Worm (Caenorhabditis elegans) whole organism, L4 larva: Measurements from ENCODE around the gene twk-13.

Experiments
- ZK546.5 ChIP-seq, 2 experiments: sonication (generic microtip); optimal IDR thresholded peaks; 2 replicates each; lab custom pipeline; 2017; ENCODE audit warnings: missing biosample characterization in 2 of 2, missing genetic modification characterization in 2 of 2
- ama-1 ChIP-seq: fragments of 150-350 bp; optimal IDR thresholded peaks from 2 replicates; lab custom pipeline; 2014; ENCODE audit warnings: inconsistent platforms, mixed read lengths
- arid-1 ChIP-seq: fragments of 200-800 bp; sonication (Bioruptor generic); conservative IDR thresholded peaks from 2 replicates; pipeline ENCODE4 v1.3.6; 2022; ENCODE audit warnings: missing genetic modification reagents, missing genetic modification characterization, missing compliant biosample characterization
- ctbp-1 ChIP-seq: fragments of 200-800 bp; sonication (Bioruptor generic); IDR thresholded peaks from 2 replicates; pipeline ENCODE4 v1.3.6; 2022; ENCODE audit warnings: missing genetic modification reagents, missing genetic modification characterization, missing compliant biosample characterization
- daf-19 ChIP-seq: fragments of 200-800 bp; sonication (Bioruptor generic); conservative IDR thresholded peaks from 2 replicates; pipeline ENCODE4 v1.3.6; 2022; ENCODE audit warnings: missing genetic modification characterization, missing compliant biosample characterization
- fos-1 ChIP-seq: fragments of 150-350 bp; optimal IDR thresholded peaks from 2 replicates; lab custom pipeline; 2014; ENCODE audit warnings: missing biosample characterization, missing genetic modification characterization
- jun-1 ChIP-seq: fragments of 150-350 bp; optimal IDR thresholded peaks from 2 replicates; lab custom pipeline; 2014; ENCODE audit warnings: missing biosample characterization, missing genetic modification reagents, missing genetic modification characterization
- lin-39 ChIP-seq: fragments of 150-350 bp; optimal IDR thresholded peaks from 2 replicates; lab custom pipeline; 2014; ENCODE audit warnings: missing biosample characterization, missing genetic modification reagents, missing genetic modification characterization
- mdl-1 ChIP-seq, 2 experiments: fragments of 150-350 bp in 1 of 2; sonication (generic microtip) in 1 of 2; optimal IDR thresholded peaks; 2 replicates each; lab custom pipeline; 2014 to 2017; ENCODE audit warnings: missing biosample characterization in 2 of 2, missing genetic modification characterization in 2 of 2
- unc-130 ChIP-seq: sonication (generic microtip); optimal IDR thresholded peaks from 2 replicates; lab custom pipeline; 2016; ENCODE audit warnings: missing genetic modification reagents, missing genetic modification characterization, missing compliant biosample characterization
- unc-39 ChIP-seq: sonication (generic microtip); optimal IDR thresholded peaks from 2 replicates; lab custom pipeline; 2017; ENCODE audit warnings: missing biosample characterization, missing genetic modification characterization

DNA sequence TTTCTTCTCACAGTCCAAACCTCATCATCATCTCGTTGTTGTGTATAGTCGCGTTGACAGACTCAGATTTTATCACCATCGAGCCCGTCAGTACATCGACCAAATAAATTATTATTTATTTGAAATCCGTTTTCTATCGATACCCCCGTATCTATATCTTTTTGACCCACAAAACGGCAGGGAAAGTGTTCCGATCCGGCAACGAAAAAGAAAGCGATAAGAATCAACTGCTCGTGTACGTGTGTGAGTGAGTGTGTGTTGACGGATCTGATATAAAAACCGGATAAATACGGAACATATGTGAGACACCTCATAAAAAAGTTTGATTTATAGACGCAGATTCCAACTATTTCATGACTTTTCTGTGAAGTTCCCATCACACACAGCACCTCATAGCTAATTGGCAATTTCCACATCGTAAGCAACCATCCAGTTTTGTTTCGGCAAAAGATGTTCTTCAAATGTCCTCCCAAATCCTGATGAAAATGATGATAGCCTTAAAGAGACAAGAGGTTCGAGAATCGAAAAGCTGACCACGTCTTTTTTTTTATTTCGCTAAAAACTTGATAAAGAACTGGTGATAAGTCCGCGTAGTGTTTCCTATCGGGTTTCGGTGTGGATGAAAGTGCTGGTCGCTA, 16.5 kb upstream of the twk-13 start:
- TF ChIP-seq lin-39 (no peak), ama-1 (lab: Kevin White, UChicago) (peak; percentile 41), ctbp-1 (GFP tag; lab: Robert Waterston, UW) (no peak), mdl-1 (tag; optimal IDR thresholded peaks at IDR 0.05; lab: Kevin White, UChicago) (no peak), unc-39 (tag; lab: Kevin White, UChicago) (no peak), jun-1 (tag; lab: Kevin White, UChicago) (no peak), fos-1 (tag; lab: Kevin White, UChicago) (no peak), arid-1 (GFP tag; lab: Robert Waterston, UW) (no peak), unc-130 (GFP tag; lab: Kevin White, UChicago) (no peak), daf-19 (GFP tag; lab: Robert Waterston, UW) (no peak), ZK546.5 (tag; optimal IDR thresholded peaks at IDR 0.05; lab: Kevin White, UChicago) (no peak)
